Fruit fly (Drosophila melanogaster) Kc167 (cell line): Measurements from ENCODE around the gene mesh.

Experiments used
- Myc ChIP-seq: fragments of >200 bp; optimal IDR thresholded peaks from 2 replicates; lab custom pipeline; 2017; ENCODE audit warnings: missing external identifiers
- Sin3A ChIP-seq: fragments of >200 bp; optimal IDR thresholded peaks from 2 replicates; lab custom pipeline; 2018; ENCODE audit warnings: missing external identifiers
- h ChIP-seq: fragments of >200 bp; optimal IDR thresholded peaks from 3 replicates; lab custom pipeline; 2018; ENCODE audit warnings: missing external identifiers
- insv ChIP-seq: fragments of >200 bp; optimal IDR thresholded peaks from 3 replicates; lab custom pipeline; 2018; ENCODE audit warnings: missing external identifiers
- psq ChIP-seq: fragments of >200 bp; optimal IDR thresholded peaks from 2 replicates; lab custom pipeline; 2017; ENCODE audit warnings: missing external identifiers

DNA sequence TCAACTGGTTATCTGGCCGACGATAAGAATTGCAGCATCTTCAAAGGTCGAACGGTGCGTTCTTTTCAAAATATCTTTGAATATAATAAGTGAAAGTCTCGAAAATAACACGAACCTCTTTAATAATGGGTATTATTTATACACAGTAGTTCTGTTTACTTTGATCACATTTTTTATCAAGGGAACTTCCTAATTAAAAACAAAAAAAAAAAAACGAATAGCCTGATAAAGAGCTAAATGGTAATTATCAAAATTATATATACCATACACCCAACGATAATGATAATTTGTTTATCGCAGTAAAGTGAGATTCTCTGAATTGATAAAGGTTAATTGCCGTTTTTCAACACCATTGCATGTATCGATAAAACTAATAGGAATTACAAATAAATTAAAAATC lies 65.0 kb downstream of the mesh start, which contains the start of gene Ktch:
- TF ChIP-seq psq (lab: Kevin White, UChicago), result no peak
- TF ChIP-seq insv (lab: Kevin White, UChicago), result no peak
- TF ChIP-seq Sin3A (lab: Kevin White, UChicago), result no peak
- no peak for TF ChIP-seq Myc
- TF ChIP-seq h (lab: Kevin White, UChicago), result no peak
